Fruit fly (Drosophila melanogaster): Measurements from ENCODE around the gene CG14626.
A peak's percentile ranks its signal among the peaks of the same experiment; 100 is the strongest.

The CG14626 gene

dm6 chrX:1171018-1171417, 13.6 kb upstream of the CG14626 start:
- TF ChIP-seq CG11617 (GFP tag; optimal IDR thresholded peaks at IDR 0.05) (peak; percentile 80), CG14711 (tag; optimal IDR thresholded peaks at IDR 0.05) (peak; percentile 50), Hr96 (GFP tag; optimal IDR thresholded peaks at IDR 0.05) (peak; percentile 72), cnc (optimal IDR thresholded peaks at IDR 0.05) (no peak), Clk (GFP tag; optimal IDR thresholded peaks at IDR 0.05) (no peak), toe (GFP tag; optimal IDR thresholded peaks at IDR 0.05) (peak; percentile 38), cic (GFP tag; optimal IDR thresholded peaks at IDR 0.05) (no peak), pad (GFP tag; optimal IDR thresholded peaks at IDR 0.05) (peak; percentile 69), bab1 (GFP tag; optimal IDR thresholded peaks at IDR 0.05) (peak; percentile 88), CG7045 (GFP tag; optimal IDR thresholded peaks at IDR 0.05) (peak; percentile 36), CG12768 (GFP tag; optimal IDR thresholded peaks at IDR 0.05) (peak; percentile 46), ovo (GFP tag; optimal IDR thresholded peaks at IDR 0.05) (no peak), Crg-1 (GFP tag; optimal IDR thresholded peaks at IDR 0.05) (no peak), CG33017 (tag; optimal IDR thresholded peaks at IDR 0.05) (no peak), CG7101 (tag; optimal IDR thresholded peaks at IDR 0.05) (peak; percentile 62), tj (GFP tag; optimal IDR thresholded peaks at IDR 0.05) (peak; percentile 45), CG5204 (GFP tag; optimal IDR thresholded peaks at IDR 0.05) (peak; percentile 52), kay (GFP tag; ENCODE audit: borderline replicate concordance) (peak; percentile 71), Mnt (GFP tag; optimal IDR thresholded peaks at IDR 0.05) (no peak), CG1620 (GFP tag; optimal IDR thresholded peaks at IDR 0.05) (peak; percentile 70)

DNA sequence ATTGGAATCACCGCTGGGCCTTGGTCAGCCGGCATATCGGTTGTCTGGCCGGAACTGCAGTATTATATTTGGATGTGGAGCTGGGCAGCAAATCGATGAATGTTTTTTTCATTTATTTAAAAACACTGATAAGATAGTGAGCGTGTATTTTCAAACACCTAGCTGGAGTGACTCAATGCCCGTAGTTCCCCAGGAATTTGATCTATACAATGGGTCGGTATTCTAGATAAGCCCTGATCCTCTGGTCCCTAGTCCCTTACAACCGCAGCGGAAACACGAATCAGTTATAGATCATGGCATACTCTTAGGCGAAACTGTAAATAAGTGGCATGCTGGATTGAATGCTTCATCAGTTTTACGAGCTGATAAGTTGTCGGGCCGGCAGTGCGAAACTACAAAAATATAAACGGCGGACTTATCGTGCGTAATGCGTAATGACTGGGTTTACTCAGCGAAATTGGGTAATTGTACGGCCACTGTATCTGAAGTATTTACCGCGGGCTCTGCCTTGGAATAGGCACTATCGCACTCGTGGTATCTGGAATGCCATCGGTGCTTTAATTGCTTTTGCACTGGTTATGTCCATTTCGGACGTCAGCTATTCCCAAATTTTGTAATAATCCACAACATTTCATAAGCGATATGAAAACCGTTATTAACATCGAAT, 11.7 kb upstream of the CG14626 start:
- TF ChIP-seq pad (GFP tag; optimal IDR thresholded peaks at IDR 0.05) = no peak
- no peak for TF ChIP-seq Mnt (GFP tag; optimal IDR thresholded peaks at IDR 0.05)
- no peak for TF ChIP-seq CG12768 (GFP tag; optimal IDR thresholded peaks at IDR 0.05)
- TF ChIP-seq toe (GFP tag; optimal IDR thresholded peaks at IDR 0.05) = no peak
- no peak for TF ChIP-seq CG1620 (GFP tag; optimal IDR thresholded peaks at IDR 0.05)
- TF ChIP-seq CG33017 (tag; optimal IDR thresholded peaks at IDR 0.05) = no peak
- TF ChIP-seq Clk (GFP tag; optimal IDR thresholded peaks at IDR 0.05) = no peak
- TF ChIP-seq kay (GFP tag; ENCODE audit: borderline replicate concordance) = peak; percentile 77

dm6 chrX:1173564-1173963, 11.0 kb upstream of the CG14626 start:
- TF ChIP-seq kay (GFP tag; ENCODE audit: borderline replicate concordance) = no peak
- TF ChIP-seq CG12768 (GFP tag; optimal IDR thresholded peaks at IDR 0.05) = no peak
- no peak for TF ChIP-seq CG33017 (tag; optimal IDR thresholded peaks at IDR 0.05)
- TF ChIP-seq ovo (GFP tag; optimal IDR thresholded peaks at IDR 0.05) = no peak
- TF ChIP-seq Clk (GFP tag; optimal IDR thresholded peaks at IDR 0.05) = no peak
- no peak for TF ChIP-seq pad (GFP tag; optimal IDR thresholded peaks at IDR 0.05)
- TF ChIP-seq Crg-1 (GFP tag; optimal IDR thresholded peaks at IDR 0.05) = no peak
- no peak for TF ChIP-seq CG5204 (GFP tag; optimal IDR thresholded peaks at IDR 0.05)

dm6 chrX:1175993-1176392, 8.6 kb upstream of the CG14626 start, which contains the start of gene CG11384:
CG11384 (minus strand) TSS chrX:1176035.
- TF ChIP-seq bab1 (GFP tag; optimal IDR thresholded peaks at IDR 0.05) = no peak
- TF ChIP-seq cic (GFP tag; optimal IDR thresholded peaks at IDR 0.05) = no peak
- TF ChIP-seq CG12768 (GFP tag; optimal IDR thresholded peaks at IDR 0.05) = no peak
- no peak for TF ChIP-seq CG11617 (GFP tag; optimal IDR thresholded peaks at IDR 0.05)
- TF ChIP-seq ovo (GFP tag; optimal IDR thresholded peaks at IDR 0.05) = no peak
- TF ChIP-seq CG7045 (GFP tag; optimal IDR thresholded peaks at IDR 0.05) = no peak
- no peak for TF ChIP-seq cnc (optimal IDR thresholded peaks at IDR 0.05)
- no peak for TF ChIP-seq toe (GFP tag; optimal IDR thresholded peaks at IDR 0.05)
- no peak for TF ChIP-seq Crg-1 (GFP tag; optimal IDR thresholded peaks at IDR 0.05)
- TF ChIP-seq Clk (GFP tag; optimal IDR thresholded peaks at IDR 0.05) = no peak
- no peak for TF ChIP-seq CG14711 (tag; optimal IDR thresholded peaks at IDR 0.05)

- TF ChIP-seq Crg-1 (GFP tag; optimal IDR thresholded peaks at IDR 0.05) = no peak
- TF ChIP-seq CG11617 (GFP tag; optimal IDR thresholded peaks at IDR 0.05) = no peak
- TF ChIP-seq Mnt (GFP tag; optimal IDR thresholded peaks at IDR 0.05) = no peak
- no peak for TF ChIP-seq ovo (GFP tag; optimal IDR thresholded peaks at IDR 0.05)
- no peak for TF ChIP-seq CG7101 (tag; optimal IDR thresholded peaks at IDR 0.05)
- TF ChIP-seq CG7045 (GFP tag; optimal IDR thresholded peaks at IDR 0.05) = no peak
- no peak for TF ChIP-seq CG12768 (GFP tag; optimal IDR thresholded peaks at IDR 0.05)
- no peak for TF ChIP-seq toe (GFP tag; optimal IDR thresholded peaks at IDR 0.05)
- no peak for TF ChIP-seq cnc (optimal IDR thresholded peaks at IDR 0.05)
- TF ChIP-seq Hr96 (GFP tag; optimal IDR thresholded peaks at IDR 0.05) = no peak
- no peak for TF ChIP-seq pad (GFP tag; optimal IDR thresholded peaks at IDR 0.05)
- no peak for TF ChIP-seq kay (GFP tag; ENCODE audit: borderline replicate concordance)
- no peak for TF ChIP-seq tj (GFP tag; optimal IDR thresholded peaks at IDR 0.05)
- no peak for TF ChIP-seq CG14711 (tag; optimal IDR thresholded peaks at IDR 0.05)
- no peak for TF ChIP-seq Clk (GFP tag; optimal IDR thresholded peaks at IDR 0.05)
- TF ChIP-seq CG5204 (GFP tag; optimal IDR thresholded peaks at IDR 0.05) = no peak
These were observed 4.7 kb upstream of the CG14626 start, which contains the start of gene CG11379 for dm6 chrX:1179865-1180264. CG11379 (plus strand) TSS chrX:1180165.

- TF ChIP-seq CG33017 (tag; optimal IDR thresholded peaks at IDR 0.05) = no peak
These were observed 3.7 kb upstream of the CG14626 start for dm6 chrX:1180865-1181264.

dm6 chrX:1181320-1181719, 3.3 kb upstream of the CG14626 start, which contains the start of gene CG14627:
CG14627 (plus strand) TSS chrX:1181620.
- TF ChIP-seq Clk (GFP tag; optimal IDR thresholded peaks at IDR 0.05) (no peak), CG33017 (tag; optimal IDR thresholded peaks at IDR 0.05) (no peak), ovo (GFP tag; optimal IDR thresholded peaks at IDR 0.05) (no peak), bab1 (GFP tag; optimal IDR thresholded peaks at IDR 0.05) (no peak), toe (GFP tag; optimal IDR thresholded peaks at IDR 0.05) (no peak), CG12768 (GFP tag; optimal IDR thresholded peaks at IDR 0.05) (no peak), pad (GFP tag; optimal IDR thresholded peaks at IDR 0.05) (no peak)

All from whole organism, adult.